Fruit fly (Drosophila melanogaster): ENCODE data around the gene CG18265.

dm6 chr3L:17427013-17427412 is 12.2 kb upstream of the CG18265 start, which contains the start of gene Polr3G:
- TF ChIP-seq psq (optimal IDR thresholded peaks at IDR 0.05) (no peak), Myc (optimal IDR thresholded peaks at IDR 0.05) (no peak), insv (optimal IDR thresholded peaks at IDR 0.05) (no peak)
